Worm (Caenorhabditis elegans) whole organism, late embryonic: ENCODE measurements around the gene idhg-1.

ENCODE experiments used
- C08G9.2 ChIP-seq: sonication (generic microtip); optimal IDR thresholded peaks from 2 replicates; lab custom pipeline; 2016; ENCODE audit warnings: mild to moderate bottlenecking, missing genetic modification characterization, moderate library complexity, missing compliant biosample characterization
- C38D4.7 ChIP-seq: fragments of 200-800 bp; sonication (Bioruptor generic); optimal IDR thresholded peaks from 2 replicates; lab custom pipeline; 2018; ENCODE audit warnings: mild to moderate bottlenecking, missing genetic modification characterization, moderate library complexity, missing compliant biosample characterization
- F13H6.1 ChIP-seq: sonication (generic microtip); optimal IDR thresholded peaks from 2 replicates; lab custom pipeline; 2016; ENCODE audit warnings: missing genetic modification characterization, missing compliant biosample characterization
- K02D7.2 ChIP-seq: sonication (generic microtip); optimal IDR thresholded peaks from 2 replicates; lab custom pipeline; 2017; ENCODE audit warnings: mild to moderate bottlenecking, missing genetic modification characterization, missing compliant biosample characterization
- T23F11.4 ChIP-seq: fragments of 200-800 bp; sonication (Bioruptor generic); optimal IDR thresholded peaks from 2 replicates; lab custom pipeline; 2018; ENCODE audit warnings: mild to moderate bottlenecking, missing genetic modification characterization, missing compliant biosample characterization
- Y22D7AL.16 ChIP-seq: sonication (generic microtip); optimal IDR thresholded peaks from 2 replicates; lab custom pipeline; 2016; ENCODE audit warnings: missing genetic modification characterization, missing compliant biosample characterization
- ahr-1 ChIP-seq: sonication (generic microtip); optimal IDR thresholded peaks from 2 replicates; lab custom pipeline; 2016; ENCODE audit warnings: missing genetic modification characterization, missing compliant biosample characterization
- ama-1 ChIP-seq: fragments of 150-350 bp; optimal IDR thresholded peaks from 2 replicates; lab custom pipeline; 2014
- ceh-2 ChIP-seq: sonication (generic microtip); optimal IDR thresholded peaks from 2 replicates; lab custom pipeline; 2016; ENCODE audit warnings: missing genotype, missing genetic modification characterization, missing compliant biosample characterization
- ceh-22 ChIP-seq: sonication (generic microtip); optimal IDR thresholded peaks from 2 replicates; lab custom pipeline; 2017; ENCODE audit warnings: missing biosample characterization, missing genetic modification characterization
- ceh-30 ChIP-seq: fragments of 150-350 bp; optimal IDR thresholded peaks from 2 replicates; lab custom pipeline; 2014; ENCODE audit warnings: missing biosample characterization, missing genetic modification characterization
- ceh-31 ChIP-seq: sonication (generic microtip); optimal IDR thresholded peaks from 2 replicates; lab custom pipeline; 2016; ENCODE audit warnings: missing genetic modification characterization, missing compliant biosample characterization
- ceh-34 ChIP-seq: sonication (generic microtip); optimal IDR thresholded peaks from 2 replicates; lab custom pipeline; 2016; ENCODE audit warnings: mild to moderate bottlenecking, missing genetic modification characterization, missing compliant biosample characterization
- ceh-6 ChIP-seq: fragments of 200-800 bp; sonication (Bioruptor generic); optimal IDR thresholded peaks from 2 replicates; lab custom pipeline; 2018; ENCODE audit warnings: mild to moderate bottlenecking, missing genetic modification characterization, missing compliant biosample characterization
- ceh-9 ChIP-seq: sonication (generic microtip); optimal IDR thresholded peaks from 2 replicates; lab custom pipeline; 2016; ENCODE audit warnings: mild to moderate bottlenecking, missing genetic modification characterization, inconsistent platforms, missing compliant biosample characterization
- che-1 ChIP-seq: sonication (generic microtip); optimal IDR thresholded peaks from 2 replicates; lab custom pipeline; 2016; ENCODE audit warnings: mild to moderate bottlenecking, missing genetic modification characterization, missing compliant biosample characterization
- dmd-4 ChIP-seq: sonication (generic microtip); optimal IDR thresholded peaks from 2 replicates; lab custom pipeline; 2016; ENCODE audit warnings: borderline replicate concordance, missing genetic modification characterization, missing compliant biosample characterization
- dve-1 ChIP-seq: sonication (generic microtip); optimal IDR thresholded peaks from 2 replicates; lab custom pipeline; 2017; ENCODE audit warnings: antibody characterized with exemption, mild to moderate bottlenecking, missing genetic modification characterization, missing compliant biosample characterization
- elt-4 ChIP-seq: sonication (generic microtip); optimal IDR thresholded peaks from 2 replicates; lab custom pipeline; 2016; ENCODE audit warnings: missing genetic modification characterization, missing compliant biosample characterization
- ets-4 ChIP-seq: sonication (generic microtip); optimal IDR thresholded peaks from 2 replicates; lab custom pipeline; 2016; ENCODE audit warnings: missing genetic modification characterization, missing compliant biosample characterization
- eyg-1 ChIP-seq: sonication (generic microtip); optimal IDR thresholded peaks from 2 replicates; lab custom pipeline; 2016; ENCODE audit warnings: missing genotype, missing genetic modification characterization, missing compliant biosample characterization
- fax-1 ChIP-seq: sonication (generic microtip); optimal IDR thresholded peaks from 2 replicates; lab custom pipeline; 2016; ENCODE audit warnings: missing genotype, missing genetic modification characterization, missing compliant biosample characterization
- fkh-10 ChIP-seq: fragments of 150-350 bp; optimal IDR thresholded peaks from 2 replicates; lab custom pipeline; 2014; ENCODE audit warnings: missing biosample characterization, missing genetic modification reagents, missing genetic modification characterization
- fkh-6 ChIP-seq: sonication (generic microtip); optimal IDR thresholded peaks from 2 replicates; lab custom pipeline; 2016; ENCODE audit warnings: missing genetic modification characterization, missing compliant biosample characterization
- gmeb-2 ChIP-seq: sonication (generic microtip); optimal IDR thresholded peaks from 2 replicates; lab custom pipeline; 2016; ENCODE audit warnings: missing genetic modification characterization, inconsistent platforms, missing compliant biosample characterization
- hlh-13 ChIP-seq: fragments of 200-800 bp; sonication (Bioruptor generic); optimal IDR thresholded peaks from 2 replicates; lab custom pipeline; 2018; ENCODE audit warnings: mild to moderate bottlenecking, missing genetic modification characterization, missing compliant biosample characterization
- hlh-15 ChIP-seq: sonication (generic microtip); optimal IDR thresholded peaks from 2 replicates; lab custom pipeline; 2016; ENCODE audit warnings: missing genetic modification characterization, missing compliant biosample characterization
- hlh-30 ChIP-seq: sonication (generic microtip); optimal IDR thresholded peaks from 2 replicates; lab custom pipeline; 2017; ENCODE audit warnings: antibody characterized with exemption, missing genetic modification characterization, missing compliant biosample characterization; ENCODE audit not compliant: insufficient read depth
- hlh-6 ChIP-seq: sonication (generic microtip); optimal IDR thresholded peaks from 2 replicates; lab custom pipeline; 2016; ENCODE audit warnings: missing genotype, missing genetic modification characterization, missing compliant biosample characterization
- hlh-8 ChIP-seq: sonication (generic microtip); optimal IDR thresholded peaks from 2 replicates; lab custom pipeline; 2016; ENCODE audit warnings: missing genotype, missing genetic modification characterization, missing compliant biosample characterization
- lim-6 ChIP-seq: sonication (generic microtip); optimal IDR thresholded peaks from 2 replicates; lab custom pipeline; 2016; ENCODE audit warnings: missing genetic modification characterization, missing compliant biosample characterization
- lin-11 ChIP-seq: fragments of 200-800 bp; sonication (Bioruptor generic); optimal IDR thresholded peaks from 2 replicates; lab custom pipeline; 2018; ENCODE audit warnings: mild to moderate bottlenecking, missing genetic modification characterization, missing compliant biosample characterization
- madf-2 ChIP-seq: sonication (generic microtip); optimal IDR thresholded peaks from 2 replicates; lab custom pipeline; 2017; ENCODE audit warnings: missing genetic modification characterization, missing compliant biosample characterization
- mec-3 ChIP-seq: sonication (generic microtip); optimal IDR thresholded peaks from 2 replicates; lab custom pipeline; 2016; ENCODE audit warnings: borderline replicate concordance, missing genetic modification characterization, missing compliant biosample characterization
- nhr-232 ChIP-seq: sonication (generic microtip); optimal IDR thresholded peaks from 2 replicates; lab custom pipeline; 2016; ENCODE audit warnings: missing genetic modification characterization, missing compliant biosample characterization
- npax-4 ChIP-seq: sonication (generic microtip); optimal IDR thresholded peaks from 2 replicates; lab custom pipeline; 2016; ENCODE audit warnings: missing genetic modification characterization, missing compliant biosample characterization
- odd-2 ChIP-seq: sonication (generic microtip); optimal IDR thresholded peaks from 2 replicates; lab custom pipeline; 2017; ENCODE audit warnings: antibody characterized with exemption, mild to moderate bottlenecking, missing genetic modification characterization, missing compliant biosample characterization
- pag-3 ChIP-seq: sonication (generic microtip); optimal IDR thresholded peaks from 2 replicates; lab custom pipeline; 2016; ENCODE audit warnings: missing compliant biosample characterization, missing genetic modification characterization, borderline replicate concordance
- pat-9 ChIP-seq: fragments of 200-800 bp; sonication (Bioruptor generic); optimal IDR thresholded peaks from 2 replicates; lab custom pipeline; 2018; ENCODE audit warnings: mild to moderate bottlenecking, missing genetic modification characterization, moderate library complexity, missing compliant biosample characterization
- pha-2 ChIP-seq: sonication (generic microtip); optimal IDR thresholded peaks from 2 replicates; lab custom pipeline; 2017; ENCODE audit warnings: mild to moderate bottlenecking, missing genetic modification characterization, missing compliant biosample characterization
- pha-4 ChIP-seq: fragments of 150-350 bp; optimal IDR thresholded peaks from 2 replicates; lab custom pipeline; 2018; ENCODE audit warnings: missing biosample characterization, missing genetic modification reagents, missing genetic modification characterization
- pqm-1 ChIP-seq: sonication (generic microtip); optimal IDR thresholded peaks from 2 replicates; lab custom pipeline; 2016; ENCODE audit warnings: missing genetic modification characterization, missing compliant biosample characterization
- pros-1 ChIP-seq: fragments of 150-350 bp; optimal IDR thresholded peaks from 2 replicates; lab custom pipeline; 2014; ENCODE audit warnings: missing biosample characterization, missing genetic modification reagents, missing genetic modification characterization
- ref-2 ChIP-seq: sonication (generic microtip); optimal IDR thresholded peaks from 2 replicates; lab custom pipeline; 2016; ENCODE audit warnings: missing genetic modification characterization, missing compliant biosample characterization
- sox-2 ChIP-seq: fragments of 200-800 bp; sonication (Bioruptor generic); IDR thresholded peaks from 2 replicates; pipeline ENCODE4 v1.3.6; 2022; ENCODE audit warnings: missing genetic modification reagents, missing genetic modification characterization, missing compliant biosample characterization
- syd-9 ChIP-seq: sonication (generic microtip); optimal IDR thresholded peaks from 2 replicates; lab custom pipeline; 2016; ENCODE audit warnings: mild to moderate bottlenecking, missing genetic modification characterization, moderate library complexity, missing compliant biosample characterization
- tbx-2 ChIP-seq: sonication (generic microtip); optimal IDR thresholded peaks from 2 replicates; lab custom pipeline; 2016; ENCODE audit warnings: missing genetic modification characterization, missing compliant biosample characterization
- tbx-7 ChIP-seq: sonication (generic microtip); optimal IDR thresholded peaks from 2 replicates; lab custom pipeline; 2016; ENCODE audit warnings: missing genotype, missing genetic modification characterization, missing compliant biosample characterization
- ttx-3 ChIP-seq: sonication (generic microtip); optimal IDR thresholded peaks from 2 replicates; lab custom pipeline; 2016; ENCODE audit warnings: missing genetic modification reagents, missing genetic modification characterization, missing compliant biosample characterization
- unc-42 ChIP-seq: sonication (generic microtip); optimal IDR thresholded peaks from 2 replicates; lab custom pipeline; 2016; ENCODE audit warnings: missing genotype, missing genetic modification characterization, missing compliant biosample characterization
- unc-55 ChIP-seq: sonication (generic microtip); optimal IDR thresholded peaks from 2 replicates; lab custom pipeline; 2017; ENCODE audit warnings: missing biosample characterization, missing genetic modification reagents, missing genetic modification characterization
- unc-86 ChIP-seq: sonication (generic microtip); optimal IDR thresholded peaks from 2 replicates; lab custom pipeline; 2016; ENCODE audit warnings: missing genetic modification characterization, missing compliant biosample characterization
- zip-5 ChIP-seq: sonication (generic microtip); optimal IDR thresholded peaks from 2 replicates; lab custom pipeline; 2016; ENCODE audit warnings: missing genetic modification characterization, missing compliant biosample characterization
- ztf-16 ChIP-seq: sonication (generic microtip); optimal IDR thresholded peaks from 2 replicates; lab custom pipeline; 2017; ENCODE audit warnings: missing genetic modification characterization, missing compliant biosample characterization

Gene idhg-1

ce11 chrIII:4568455-4568854, at the start of gene idhg-1:
TSS of gene idhg-1 (plus strand) at chrIII:4568797.
- TF ChIP-seq dmd-4 (tag; lab: Kevin White, UChicago) (peak; percentile 94), hlh-8 (tag; lab: Kevin White, UChicago) (peak; percentile 98), ceh-2 (tag; lab: Kevin White, UChicago) (peak; percentile 98), tbx-7 (tag; lab: Kevin White, UChicago) (peak; percentile 83), unc-86 (tag; lab: Kevin White, UChicago) (peak; percentile 97), dve-1 (peak; percentile 37), hlh-30 (tag; lab: Kevin White, UChicago) (peak; percentile 68), ama-1 (lab: Kevin White, UChicago) (no peak), ref-2 (tag; lab: Kevin White, UChicago) (peak; percentile 99), lim-6 (peak; percentile 95), pat-9 (tag; lab: Kevin White, UChicago) (peak; percentile 96), nhr-232 (peak; percentile 97), Y22D7AL.16 (tag; lab: Kevin White, UChicago) (peak; percentile 91), lin-11 (tag; lab: Kevin White, UChicago) (peak; percentile 90), fkh-10 (GFP tag; lab: Kevin White, UChicago) (peak; percentile 90), gmeb-2 (peak; percentile 93), odd-2 (tag; lab: Kevin White, UChicago) (peak; percentile 96), F13H6.1 (tag; lab: Kevin White, UChicago) (peak; percentile 99), ceh-22 (peak; percentile 68), ahr-1 (tag; lab: Kevin White, UChicago) (peak; percentile 95), sox-2 (GFP tag; lab: Robert Waterston, UW) (peak; percentile 67), che-1 (tag; lab: Kevin White, UChicago) (peak; percentile 91), pqm-1 (tag; lab: Kevin White, UChicago) (peak; percentile 85), hlh-13 (peak; percentile 84), syd-9 (peak; percentile 98), mec-3 (peak; percentile 91), tbx-2 (peak; percentile 99), T23F11.4 (peak; percentile 92), C38D4.7 (GFP tag; lab: Kevin White, UChicago) (peak; percentile 94), fax-1 (tag; lab: Kevin White, UChicago) (peak; percentile 97), madf-2 (tag; lab: Kevin White, UChicago) (peak; percentile 94), ttx-3 (tag; lab: Kevin White, UChicago) (peak; percentile 97), unc-55 (no peak), zip-5 (tag; lab: Kevin White, UChicago) (peak; percentile 94), ceh-34 (tag; lab: Kevin White, UChicago) (peak; percentile 98), fkh-6 (tag; lab: Kevin White, UChicago) (peak; percentile 96), ztf-16 (tag; lab: Kevin White, UChicago) (peak; percentile 95), eyg-1 (peak; percentile 96), ceh-6 (GFP tag; lab: Kevin White, UChicago) (peak; percentile 87), pha-4 (tag; lab: Kevin White, UChicago) (no peak), C08G9.2 (tag; lab: Kevin White, UChicago) (peak; percentile 95), K02D7.2 (tag; lab: Kevin White, UChicago) (peak; percentile 90), pag-3 (tag; lab: Kevin White, UChicago) (peak; percentile 93), npax-4 (peak; percentile 94), hlh-15 (tag; lab: Kevin White, UChicago) (peak; percentile 97), ets-4 (tag; lab: Kevin White, UChicago) (peak; percentile 89), ceh-30 (tag; lab: Kevin White, UChicago) (peak; percentile 48), unc-42 (tag; lab: Kevin White, UChicago) (peak; percentile 67), hlh-6 (tag; lab: Kevin White, UChicago) (peak; percentile 98), ceh-31 (tag; lab: Kevin White, UChicago) (peak; percentile 98), pha-2 (tag; lab: Kevin White, UChicago) (peak; percentile 94), pros-1 (tag; lab: Kevin White, UChicago) (no peak), ceh-9 (tag; lab: Kevin White, UChicago) (peak; percentile 58), elt-4 (peak; percentile 99)
